Fruit fly (Drosophila melanogaster) whole organism, embryonic: ENCODE data around the gene mldr.

Source experiments
- ATbp ChIP-seq: fragments of 200-800 bp; sonication (Bioruptor generic); optimal IDR thresholded peaks from 2 replicates; lab custom pipeline; 2017; ENCODE audit warnings: missing biosample characterization, mild to moderate bottlenecking, missing genetic modification characterization, missing genetic modification reagents
- Asciz ChIP-seq: fragments of 200-800 bp; sonication (Bioruptor generic); optimal IDR thresholded peaks from 2 replicates; lab custom pipeline; 2017; ENCODE audit warnings: missing biosample characterization, mild to moderate bottlenecking, missing genetic modification characterization, missing genetic modification reagents
- B-H2 ChIP-seq: fragments of 200-800 bp; sonication (Bioruptor generic); optimal IDR thresholded peaks from 2 replicates; lab custom pipeline; 2018; ENCODE audit warnings: missing biosample characterization, mild to moderate bottlenecking, missing genetic modification characterization
- Bdp1 ChIP-seq: fragments of 200-800 bp; sonication (Bioruptor generic); optimal IDR thresholded peaks from 3 replicates; lab custom pipeline; 2016; ENCODE audit warnings: missing biosample characterization, missing genetic modification characterization
- CG10462 ChIP-seq: fragments of 200-800 bp; sonication (Bioruptor generic); optimal IDR thresholded peaks from 2 replicates; lab custom pipeline; 2016; ENCODE audit warnings: missing biosample characterization, missing genetic modification characterization
- CG10959 ChIP-seq: fragments of 200-800 bp; sonication (Bioruptor generic); IDR thresholded peaks from 2 replicates; pipeline ENCODE4 v1.3.6; 2022; ENCODE audit warnings: missing biosample characterization, missing genetic modification characterization
- CG12299 ChIP-seq: fragments of 200-800 bp; sonication (Bioruptor generic); optimal IDR thresholded peaks from 2 replicates; lab custom pipeline; 2018; ENCODE audit warnings: missing biosample characterization, mild to moderate bottlenecking, missing genetic modification characterization
- CG13296 ChIP-seq: fragments of 200-800 bp; sonication (Bioruptor generic); optimal IDR thresholded peaks from 3 replicates; lab custom pipeline; 2018; ENCODE audit warnings: missing biosample characterization, mild to moderate bottlenecking, missing genetic modification characterization
- CG14014 ChIP-seq: fragments of 200-800 bp; sonication (Bioruptor generic); IDR thresholded peaks from 2 replicates; pipeline ENCODE4 v1.3.6; 2022; ENCODE audit warnings: missing biosample characterization, missing genetic modification characterization
- CG15269 ChIP-seq: fragments of 200-800 bp; sonication (Bioruptor generic); optimal IDR thresholded peaks from 2 replicates; lab custom pipeline; 2018; ENCODE audit warnings: missing biosample characterization, mild to moderate bottlenecking, missing genetic modification characterization, moderate library complexity
- CG15479 ChIP-seq: fragments of 200-800 bp; sonication (Bioruptor generic); optimal IDR thresholded peaks from 3 replicates; lab custom pipeline; 2019; ENCODE audit warnings: missing biosample characterization, mild to moderate bottlenecking, missing genetic modification characterization, moderate library complexity
- CG1602 ChIP-seq: fragments of 200-800 bp; sonication (Bioruptor generic); optimal IDR thresholded peaks from 3 replicates; lab custom pipeline; 2016; ENCODE audit warnings: missing biosample characterization, missing genetic modification characterization
- CG16813 ChIP-seq: fragments of 200-800 bp; sonication (Bioruptor generic); IDR thresholded peaks from 3 replicates; pipeline ENCODE4 v1.3.6; 2022; ENCODE audit warnings: missing biosample characterization, missing genetic modification characterization; ENCODE audit not compliant: partially characterized antibody
- CG17186 ChIP-seq: fragments of 200-800 bp; sonication (Bioruptor generic); optimal IDR thresholded peaks from 3 replicates; lab custom pipeline; 2017; ENCODE audit warnings: missing biosample characterization, missing genetic modification reagents, missing genetic modification characterization
- CG18764 ChIP-seq: fragments of 200-800 bp; sonication (Bioruptor generic); optimal IDR thresholded peaks from 3 replicates; lab custom pipeline; 2016; ENCODE audit warnings: missing biosample characterization, missing genetic modification characterization
- CG7786 ChIP-seq: fragments of 200-800 bp; sonication (Bioruptor generic); optimal IDR thresholded peaks from 2 replicates; lab custom pipeline; 2016; ENCODE audit warnings: missing biosample characterization, missing genetic modification characterization
- CG8388 ChIP-seq: fragments of 200-800 bp; sonication (Bioruptor generic); optimal IDR thresholded peaks from 2 replicates; lab custom pipeline; 2019; ENCODE audit warnings: missing biosample characterization, mild to moderate bottlenecking, missing genetic modification characterization, moderate library complexity
- CHES-1-like ChIP-seq: fragments of 200-800 bp; sonication (Bioruptor generic); optimal IDR thresholded peaks from 2 replicates; lab custom pipeline; 2016; ENCODE audit warnings: missing biosample characterization, missing genetic modification characterization
- CTCF ChIP-seq: fragments of 200-800 bp; sonication (Bioruptor generic); optimal IDR thresholded peaks from 2 replicates; lab custom pipeline; 2017; ENCODE audit warnings: missing biosample characterization, mild to moderate bottlenecking, missing genetic modification characterization, moderate library complexity
- Doc3 ChIP-seq: fragments of 200-800 bp; sonication (Bioruptor generic); IDR thresholded peaks from 3 replicates; pipeline ENCODE4 v1.3.6; 2022; ENCODE audit warnings: missing biosample characterization, missing genetic modification characterization; ENCODE audit not compliant: partially characterized antibody
- Dref ChIP-seq: fragments of 200-800 bp; sonication (Bioruptor generic); IDR thresholded peaks from 2 replicates; pipeline ENCODE4 v1.3.6; 2022; ENCODE audit warnings: missing biosample characterization, missing genetic modification characterization
- Gsc ChIP-seq: fragments of 200-800 bp; sonication (Bioruptor generic); IDR thresholded peaks from 2 replicates; pipeline ENCODE4 v1.3.6; 2022; ENCODE audit warnings: missing biosample characterization, missing genetic modification characterization
- HmgZ ChIP-seq: fragments of 200-800 bp; sonication (Bioruptor generic); optimal IDR thresholded peaks from 2 replicates; lab custom pipeline; 2018; ENCODE audit warnings: missing biosample characterization, mild to moderate bottlenecking, missing genetic modification characterization
- Hr39 ChIP-seq: fragments of >200 bp; optimal IDR thresholded peaks from 2 replicates; lab custom pipeline; 2017
- Myb ChIP-seq: fragments of 200-800 bp; sonication (Bioruptor generic); optimal IDR thresholded peaks from 2 replicates; lab custom pipeline; 2016; ENCODE audit warnings: missing biosample characterization, missing genetic modification characterization
- NFAT ChIP-seq: fragments of 200-800 bp; sonication (Bioruptor generic); IDR thresholded peaks from 2 replicates; pipeline ENCODE4 v1.3.6; 2022; ENCODE audit warnings: missing biosample characterization, missing genetic modification characterization
- Neu2 ChIP-seq: fragments of 200-800 bp; sonication (Bioruptor generic); optimal IDR thresholded peaks from 3 replicates; lab custom pipeline; 2016; ENCODE audit warnings: missing biosample characterization, missing genetic modification characterization, borderline replicate concordance
- Nf-YB ChIP-seq: fragments of 200-800 bp; sonication (Bioruptor generic); optimal IDR thresholded peaks from 3 replicates; lab custom pipeline; 2019; ENCODE audit warnings: missing biosample characterization, mild to moderate bottlenecking, missing genetic modification characterization, moderate library complexity
- Oli ChIP-seq: fragments of 200-800 bp; sonication (Bioruptor generic); optimal IDR thresholded peaks from 2 replicates; lab custom pipeline; 2018; ENCODE audit warnings: missing biosample characterization, mild to moderate bottlenecking, missing genetic modification characterization, moderate library complexity
- Sox100B ChIP-seq: fragments of 200-800 bp; sonication (Bioruptor generic); optimal IDR thresholded peaks from 3 replicates; lab custom pipeline; 2018; ENCODE audit warnings: missing biosample characterization, mild to moderate bottlenecking, missing genetic modification characterization
- Sry-β ChIP-seq: fragments of 200-800 bp; sonication (Bioruptor generic); optimal IDR thresholded peaks from 2 replicates; lab custom pipeline; 2018; ENCODE audit warnings: missing biosample characterization, mild to moderate bottlenecking, missing genetic modification characterization, moderate library complexity
- Stat92E ChIP-seq, 3 experiments: fragments of >200 bp in 2 of 3; fragments of 200-800 bp in 1 of 3; sonication (Bioruptor generic) in 1 of 3; optimal IDR thresholded peaks; 2 replicates each; lab custom pipeline; 2017 to 2019; ENCODE audit warnings: missing biosample characterization in 3 of 3, missing genetic modification characterization in 3 of 3, mild to moderate bottlenecking in 1 of 3, moderate library complexity in 1 of 3
- TFAM ChIP-seq: fragments of 200-800 bp; sonication (Bioruptor generic); optimal IDR thresholded peaks from 2 replicates; lab custom pipeline; 2017; ENCODE audit warnings: missing biosample characterization, missing genetic modification characterization, inconsistent platforms
- aop ChIP-seq: fragments of 200-800 bp; sonication (Bioruptor generic); IDR thresholded peaks from 2 replicates; pipeline ENCODE4 v1.3.6; 2022; ENCODE audit warnings: missing biosample characterization, missing genetic modification characterization
- ara ChIP-seq: fragments of 200-800 bp; sonication (Bioruptor generic); IDR thresholded peaks from 2 replicates; pipeline ENCODE4 v1.3.6; 2022; ENCODE audit warnings: missing biosample characterization, missing genetic modification characterization
- bcd ChIP-seq: fragments of 200-800 bp; sonication (Bioruptor generic); optimal IDR thresholded peaks from 2 replicates; lab custom pipeline; 2017; ENCODE audit warnings: missing biosample characterization, mild to moderate bottlenecking, missing genetic modification characterization
- chn ChIP-seq: fragments of 200-800 bp; sonication (Bioruptor generic); optimal IDR thresholded peaks from 2 replicates; lab custom pipeline; 2016; ENCODE audit warnings: missing biosample characterization, missing genetic modification characterization
- cwo ChIP-seq: fragments of 200-800 bp; sonication (Bioruptor generic); optimal IDR thresholded peaks from 3 replicates; lab custom pipeline; 2017; ENCODE audit warnings: missing biosample characterization, missing genetic modification characterization, mild to moderate bottlenecking, moderate library complexity, missing genetic modification reagents
- disco-r ChIP-seq: fragments of 200-800 bp; sonication (Bioruptor generic); optimal IDR thresholded peaks from 2 replicates; lab custom pipeline; 2016; ENCODE audit warnings: missing biosample characterization, missing genetic modification characterization
- fu2 ChIP-seq: fragments of 200-800 bp; sonication (Bioruptor generic); optimal IDR thresholded peaks from 2 replicates; lab custom pipeline; 2016; ENCODE audit warnings: missing biosample characterization, missing genetic modification characterization
- grn ChIP-seq: fragments of 200-800 bp; sonication (Bioruptor generic); optimal IDR thresholded peaks from 3 replicates; lab custom pipeline; 2017; ENCODE audit warnings: missing biosample characterization, missing genetic modification characterization
- gsb-n ChIP-seq: fragments of 200-800 bp; sonication (Bioruptor generic); optimal IDR thresholded peaks from 3 replicates; lab custom pipeline; 2018; ENCODE audit warnings: missing biosample characterization, mild to moderate bottlenecking, missing genetic modification characterization
- jumu ChIP-seq: fragments of 200-800 bp; sonication (Bioruptor generic); optimal IDR thresholded peaks from 3 replicates; lab custom pipeline; 2016; ENCODE audit warnings: missing biosample characterization, missing genetic modification characterization
- kah ChIP-seq: fragments of 200-800 bp; sonication (Bioruptor generic); optimal IDR thresholded peaks from 2 replicates; lab custom pipeline; 2018; ENCODE audit warnings: missing biosample characterization, mild to moderate bottlenecking, missing genetic modification characterization
- ken ChIP-seq: fragments of 200-800 bp; sonication (Bioruptor generic); IDR thresholded peaks from 3 replicates; pipeline ENCODE4 v1.3.6; 2022; ENCODE audit warnings: missing biosample characterization, missing genetic modification characterization
- lmd ChIP-seq: fragments of 200-800 bp; sonication (Bioruptor generic); IDR thresholded peaks from 2 replicates; pipeline ENCODE4 v1.3.6; 2022; ENCODE audit warnings: missing biosample characterization, missing genetic modification characterization
- row ChIP-seq: fragments of 200-800 bp; sonication (Bioruptor generic); IDR thresholded peaks from 3 replicates; pipeline ENCODE4 v1.3.6; 2022; ENCODE audit warnings: missing biosample characterization, missing genetic modification characterization
- sim ChIP-seq: fragments of 200-800 bp; sonication (Bioruptor generic); IDR thresholded peaks from 2 replicates; pipeline ENCODE4 v1.3.6; 2022; ENCODE audit warnings: missing biosample characterization, missing genetic modification characterization
- toy ChIP-seq: fragments of 200-800 bp; sonication (Bioruptor generic); IDR thresholded peaks from 2 replicates; pipeline ENCODE4 v1.3.6; 2022; ENCODE audit warnings: missing biosample characterization, missing genetic modification characterization
- unc-4 ChIP-seq: fragments of 200-800 bp; sonication (Bioruptor generic); IDR thresholded peaks from 2 replicates; pipeline ENCODE4 v1.3.6; 2022; ENCODE audit warnings: missing biosample characterization, missing genetic modification characterization; ENCODE audit not compliant: partially characterized antibody
- zen2 ChIP-seq: fragments of 200-800 bp; sonication (Bioruptor generic); IDR thresholded peaks from 3 replicates; pipeline ENCODE4 v1.3.6; 2022; ENCODE audit warnings: missing biosample characterization, missing genetic modification characterization; ENCODE audit not compliant: partially characterized antibody

The mldr gene

DNA sequence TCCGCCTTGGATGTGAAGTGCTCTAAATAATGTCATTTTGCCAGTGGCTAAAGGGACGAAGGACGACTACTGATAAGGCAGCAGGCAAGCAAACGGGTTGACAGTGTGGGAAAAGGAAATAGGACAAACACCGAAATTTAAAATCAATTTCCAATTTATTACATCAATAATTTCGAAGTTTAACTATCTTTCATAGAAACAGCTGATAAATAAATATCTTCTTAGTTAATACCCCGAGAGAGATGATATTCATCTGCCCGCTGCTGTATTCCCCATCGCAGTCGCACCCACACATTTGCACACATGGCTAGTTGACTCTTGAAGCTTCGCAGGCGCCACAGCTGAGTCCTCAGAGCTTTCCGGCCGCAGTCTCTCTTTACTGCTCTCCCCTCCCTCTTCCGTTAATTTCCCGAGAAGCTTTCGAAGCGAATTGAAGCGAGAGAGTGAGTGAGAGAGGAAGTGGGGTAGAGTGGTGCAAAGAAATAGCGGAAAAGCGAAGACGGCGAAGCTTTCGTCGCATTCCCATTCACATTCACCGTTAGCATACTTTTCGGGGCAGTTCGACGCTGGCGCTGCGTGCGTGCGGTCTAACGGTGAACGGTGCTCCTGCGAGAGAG lies 25.9 kb downstream of the mldr start (continued):
- no peak for TF ChIP-seq gsb-n (tag; lab: Kevin White, UChicago)
- TF ChIP-seq Dref, result no peak
- TF ChIP-seq CG14014 (GFP tag; lab: Robert Waterston, UW), result peak; percentile 78
- no peak for TF ChIP-seq Sry-β (GFP tag; lab: Kevin White, UChicago)
- TF ChIP-seq Doc3 (GFP tag; lab: Robert Waterston, UW), result no peak
- no peak for TF ChIP-seq Bdp1 (GFP tag; lab: Kevin White, UChicago)
- TF ChIP-seq Stat92E (GFP tag; optimal IDR thresholded peaks at IDR 0.05; lab: Kevin White, UChicago), result no peak
- 0 out of 2 replicates have a peak, but pooled peaks have one; percentile 16 for TF ChIP-seq toy (GFP tag; lab: Robert Waterston, UW)
- peak; percentile 33; the same call in 1 of the 2 replicates for TF ChIP-seq ara (GFP tag; lab: Robert Waterston, UW)
- TF ChIP-seq CG17186 (GFP tag; lab: Kevin White, UChicago), result no peak
- peak; percentile 58 for TF ChIP-seq Oli (tag; lab: Kevin White, UChicago)
- TF ChIP-seq CG18764 (GFP tag; lab: Kevin White, UChicago), result no peak
- TF ChIP-seq Asciz (GFP tag; lab: Kevin White, UChicago), result peak; percentile 42
- peak; percentile 28; the same call in 1 of the 2 replicates for TF ChIP-seq sim (GFP tag; lab: Robert Waterston, UW)
- TF ChIP-seq ATbp (GFP tag; lab: Kevin White, UChicago), result peak; percentile 51
- no peak for TF ChIP-seq Neu2
- no peak for TF ChIP-seq zen2 (GFP tag; lab: Robert Waterston, UW)
- no peak for TF ChIP-seq CG15479 (GFP tag; lab: Kevin White, UChicago)
- peak; percentile 28 for TF ChIP-seq fu2
- TF ChIP-seq Hr39, result no peak
- TF ChIP-seq unc-4, result no peak
- TF ChIP-seq CG1602 (GFP tag; lab: Kevin White, UChicago), result no peak
- TF ChIP-seq Myb (GFP tag; lab: Kevin White, UChicago), result no peak
- TF ChIP-seq CG8388, result peak; percentile 32
- TF ChIP-seq CG10462, result no peak
- TF ChIP-seq CG7786 (GFP tag; lab: Kevin White, UChicago), result peak; percentile 35
- TF ChIP-seq Nf-YB (GFP tag; lab: Kevin White, UChicago), result no peak
- peak; percentile 65 for TF ChIP-seq CG13296 (GFP tag; lab: Kevin White, UChicago)
- TF ChIP-seq jumu (GFP tag; lab: Kevin White, UChicago), result peak; percentile 20
- no peak for TF ChIP-seq aop (GFP tag; lab: Robert Waterston, UW)
- no peak for TF ChIP-seq grn
- peak; percentile 35 for TF ChIP-seq CG12299 (tag; lab: Kevin White, UChicago)
- TF ChIP-seq NFAT (GFP tag; lab: Robert Waterston, UW), result peak; percentile 66; the same call in 1 of the 2 replicates
- no peak for TF ChIP-seq CG10959 (GFP tag; lab: Robert Waterston, UW)
- no peak for TF ChIP-seq Sox100B (GFP tag; lab: Kevin White, UChicago)
- TF ChIP-seq CG16813 (GFP tag; lab: Robert Waterston, UW), result no peak
- peak; percentile 42 for TF ChIP-seq chn (GFP tag; lab: Kevin White, UChicago)
- peak; percentile 70 for TF ChIP-seq lmd (GFP tag; lab: Robert Waterston, UW)
- peak; percentile 73 for TF ChIP-seq cwo
- TF ChIP-seq ken (GFP tag; lab: Robert Waterston, UW), result peak; percentile 54; the same call in 2 of the 3 replicates
- TF ChIP-seq Gsc (GFP tag; lab: Robert Waterston, UW), result no peak
- no peak for TF ChIP-seq kah
- peak; percentile 33 for TF ChIP-seq B-H2 (GFP tag; lab: Kevin White, UChicago)
- peak; percentile 29 for TF ChIP-seq CHES-1-like
- TF ChIP-seq HmgZ, result peak; percentile 36
- TF ChIP-seq row (GFP tag; lab: Robert Waterston, UW), result peak; percentile 83
- TF ChIP-seq CG15269 (tag; lab: Kevin White, UChicago), result peak; percentile 78
- peak; percentile 5 for TF ChIP-seq CTCF (GFP tag; lab: Kevin White, UChicago)
- peak; percentile 10 for TF ChIP-seq disco-r (GFP tag; lab: Kevin White, UChicago)
- TF ChIP-seq bcd (GFP tag; lab: Kevin White, UChicago), result peak; percentile 46
- TF ChIP-seq TFAM (GFP tag; lab: Kevin White, UChicago), result no peak
